Fruit fly (Drosophila melanogaster) whole organism, prepupa: ENCODE data around the gene wapl.

Experiments used
- CG15336 ChIP-seq: fragments of 200-800 bp; sonication (Bioruptor generic); IDR thresholded peaks from 2 replicates; pipeline ENCODE4 v1.3.6; 2022; ENCODE audit warnings: missing biosample characterization, missing genetic modification characterization
- CG16779 ChIP-seq: fragments of 200-800 bp; sonication (Bioruptor generic); optimal IDR thresholded peaks from 3 replicates; lab custom pipeline; 2017; ENCODE audit warnings: missing biosample characterization, mild to moderate bottlenecking, missing genetic modification characterization
- CG6854 ChIP-seq: fragments of 200-800 bp; sonication (Bioruptor generic); optimal IDR thresholded peaks from 2 replicates; lab custom pipeline; 2017; ENCODE audit warnings: missing biosample characterization, mild to moderate bottlenecking, missing genetic modification characterization
- Gug ChIP-seq: fragments of 200-800 bp; sonication (Bioruptor generic); IDR thresholded peaks from 2 replicates; pipeline ENCODE4 v1.3.6; 2022; ENCODE audit warnings: missing biosample characterization, missing genetic modification characterization
- Hr39 ChIP-seq: fragments of 200-800 bp; sonication (Bioruptor generic); optimal IDR thresholded peaks from 2 replicates; lab custom pipeline; 2016; ENCODE audit warnings: missing biosample characterization, missing genetic modification characterization
- Smox ChIP-seq: fragments of 200-800 bp; sonication (Bioruptor generic); optimal IDR thresholded peaks from 3 replicates; lab custom pipeline; 2016; ENCODE audit warnings: missing biosample characterization, missing genetic modification characterization
- dac ChIP-seq: fragments of 200-800 bp; sonication (Bioruptor generic); optimal IDR thresholded peaks from 2 replicates; lab custom pipeline; 2017; ENCODE audit warnings: missing biosample characterization, mild to moderate bottlenecking, missing genetic modification characterization
- eg ChIP-seq: fragments of 200-800 bp; sonication (Bioruptor generic); IDR thresholded peaks from 3 replicates; pipeline ENCODE4 v1.3.6; 2022; ENCODE audit warnings: missing biosample characterization, missing genetic modification characterization

dm6 chrX:2141854-2142216, 16.9 kb downstream of the wapl start:
- TF ChIP-seq Gug (no peak), CG15336 (GFP tag; lab: Robert Waterston, UW) (peak; percentile 55), Hr39 (GFP tag; lab: Kevin White, UChicago) (no peak), CG16779 (tag; lab: Kevin White, UChicago) (peak; percentile 1), dac (GFP tag; lab: Kevin White, UChicago) (no peak), eg (peak; percentile 59), Smox (GFP tag; lab: Kevin White, UChicago) (no peak), CG6854 (GFP tag; lab: Kevin White, UChicago) (peak; percentile 46)
